Worm (Caenorhabditis elegans): ENCODE measurements around the gene ZC196.9.

The ZC196.9 gene

ce11 chrV:8762861-8763260 is 35.9 kb upstream of the ZC196.9 start, which contains the start of gene B0507.8:
TSS of gene B0507.8 (minus strand) at chrV:8762961.
- no peak for TF ChIP-seq unc-62 (GFP tag; optimal IDR thresholded peaks at IDR 0.05)
- TF ChIP-seq ceh-63 (GFP tag; optimal IDR thresholded peaks at IDR 0.05) = no peak
- TF ChIP-seq nhr-19 (GFP tag; conservative IDR thresholded peaks at IDR 0.05) = no peak
- TF ChIP-seq lin-14 (GFP tag; optimal IDR thresholded peaks at IDR 0.05) = no peak
- no peak for TF ChIP-seq ces-1 (GFP tag; optimal IDR thresholded peaks at IDR 0.05)
- no peak for TF ChIP-seq ama-1 (optimal IDR thresholded peaks at IDR 0.05)
- no peak for TF ChIP-seq zag-1 (tag; optimal IDR thresholded peaks at IDR 0.05)
- no peak for TF ChIP-seq pax-3 (tag; optimal IDR thresholded peaks at IDR 0.05)
- TF ChIP-seq snu-23 (GFP tag; optimal IDR thresholded peaks at IDR 0.05) = no peak
- no peak for TF ChIP-seq nhr-85 (tag)
- no peak for TF ChIP-seq egl-13 (tag; optimal IDR thresholded peaks at IDR 0.05)
- no peak for TF ChIP-seq fos-1 (tag; optimal IDR thresholded peaks at IDR 0.05)
- no peak for TF ChIP-seq mep-1 (tag; optimal IDR thresholded peaks at IDR 0.05)
- no peak for TF ChIP-seq sox-4 (tag; optimal IDR thresholded peaks at IDR 0.05)
- no peak for TF ChIP-seq nhr-84 (tag; optimal IDR thresholded peaks at IDR 0.05)
- TF ChIP-seq nhr-237 (tag; optimal IDR thresholded peaks at IDR 0.05) = no peak
- TF ChIP-seq mef-2 (tag; optimal IDR thresholded peaks at IDR 0.05) = no peak
- TF ChIP-seq ceh-82 (tag; optimal IDR thresholded peaks at IDR 0.05) = no peak
- no peak for TF ChIP-seq Y116A8C.19 (tag; optimal IDR thresholded peaks at IDR 0.05; ENCODE audit: borderline replicate concordance)

DNA sequence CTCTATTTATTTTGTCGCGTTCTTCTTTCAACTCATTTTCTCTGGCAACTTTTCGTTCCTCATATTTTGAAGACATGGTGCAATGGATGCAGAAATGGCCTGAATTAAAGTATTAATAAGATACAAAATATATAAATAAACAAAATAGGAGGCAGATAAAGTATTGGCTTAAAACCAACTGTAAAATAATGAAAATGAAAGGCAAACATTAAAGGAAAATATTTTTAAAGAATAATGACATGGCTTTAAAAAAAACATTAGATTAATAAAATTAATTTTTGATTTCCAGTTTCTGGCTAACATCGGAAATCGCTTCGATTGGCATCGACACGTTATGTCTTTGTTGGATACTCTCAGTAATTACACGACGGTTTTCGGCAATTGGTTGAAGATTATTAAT is 33.4 kb upstream of the ZC196.9 start, which contains the start of gene ddn-1:
Gene ddn-1 (minus strand): TSS at position 101 of the 400 bp plus-strand sequence.
- TF ChIP-seq lsy-2 (tag; optimal IDR thresholded peaks at IDR 0.05) (no peak), C34B4.2 (tag; optimal IDR thresholded peaks at IDR 0.05) (no peak), tlp-1 (tag; optimal IDR thresholded peaks at IDR 0.05) (no peak), nhr-85 (tag) (no peak), unc-86 (tag; optimal IDR thresholded peaks at IDR 0.05) (no peak), C16A3.4 (tag; optimal IDR thresholded peaks at IDR 0.05) (no peak), fkh-10 (GFP tag; optimal IDR thresholded peaks at IDR 0.05) (no peak), elt-2 (tag; optimal IDR thresholded peaks at IDR 0.05) (no peak), zip-4 (GFP tag; optimal IDR thresholded peaks at IDR 0.05) (no peak), nhr-19 (GFP tag; conservative IDR thresholded peaks at IDR 0.05) (no peak), mab-9 (GFP tag; IDR thresholded peaks at IDR 0.05) (no peak), snu-23 (GFP tag; optimal IDR thresholded peaks at IDR 0.05) (no peak), unc-30 (tag; optimal IDR thresholded peaks at IDR 0.05) (no peak), rnt-1 (tag; optimal IDR thresholded peaks at IDR 0.05) (no peak)

ce11 chrV:8758618-8759017 is 31.6 kb upstream of the ZC196.9 start, which contains the start of gene B0507.7:
TSS of gene B0507.7 (minus strand) at chrV:8758718.
- TF ChIP-seq efl-1 (optimal IDR thresholded peaks at IDR 0.05) (peak in 1 of 2 experiments; percentile 39), efl-1 (GFP tag; optimal IDR thresholded peaks at IDR 0.05 in 1 of 2) (no peak), nhr-19 (GFP tag; conservative IDR thresholded peaks at IDR 0.05) (no peak)

ce11 chrV:8754670-8755069 is 27.7 kb upstream of the ZC196.9 start, which contains the start of gene B0507.4:
TSS of gene B0507.4 (plus strand) at chrV:8754970.
- TF ChIP-seq jun-1 (tag; optimal IDR thresholded peaks at IDR 0.05) = no peak
- TF ChIP-seq rnt-1 (tag; optimal IDR thresholded peaks at IDR 0.05) = no peak
- no peak for TF ChIP-seq mep-1 (tag; optimal IDR thresholded peaks at IDR 0.05)
- TF ChIP-seq lsy-2 (tag; optimal IDR thresholded peaks at IDR 0.05) = no peak
- no peak for TF ChIP-seq lin-35 (GFP tag; optimal IDR thresholded peaks at IDR 0.05)
- no peak for TF ChIP-seq zip-4 (GFP tag; optimal IDR thresholded peaks at IDR 0.05)
- TF ChIP-seq nhr-11 (tag; optimal IDR thresholded peaks at IDR 0.05) = no peak
- no peak for TF ChIP-seq ceh-82 (tag; optimal IDR thresholded peaks at IDR 0.05)
- no peak for TF ChIP-seq F16B12.6 (tag; optimal IDR thresholded peaks at IDR 0.05)
- TF ChIP-seq ceh-63 (GFP tag; optimal IDR thresholded peaks at IDR 0.05) = no peak
- TF ChIP-seq snu-23 (GFP tag; optimal IDR thresholded peaks at IDR 0.05) = no peak
- no peak for TF ChIP-seq lir-3 (tag; optimal IDR thresholded peaks at IDR 0.05; ENCODE audit: poor library complexity)
- no peak for TF ChIP-seq egl-13 (tag; optimal IDR thresholded peaks at IDR 0.05)
- no peak for TF ChIP-seq hpl-2 (GFP tag; optimal IDR thresholded peaks at IDR 0.05)

All from whole organism, L1 larva.